Worm (Caenorhabditis elegans) whole organism, midembryonic: Measurements from ENCODE around the gene fmo-1.

Source experiments
- T22C8.4 ChIP-seq: fragments of 200-800 bp; sonication (Bioruptor generic); IDR thresholded peaks from 2 replicates; pipeline ENCODE4 v1.3.6; 2022; ENCODE audit warnings: missing genetic modification characterization, missing compliant biosample characterization
- cog-1 ChIP-seq: sonication (generic microtip); optimal IDR thresholded peaks from 2 replicates; lab custom pipeline; 2016; ENCODE audit warnings: missing genetic modification characterization, missing compliant biosample characterization
- flt-1 ChIP-seq: fragments of 200-800 bp; sonication (Bioruptor generic); IDR thresholded peaks from 2 replicates; pipeline ENCODE4 v1.3.6; 2022; ENCODE audit warnings: missing genetic modification characterization, missing compliant biosample characterization
- klf-2 ChIP-seq: fragments of 200-800 bp; sonication (Bioruptor generic); conservative IDR thresholded peaks from 2 replicates; pipeline ENCODE4 v1.3.6; 2022; ENCODE audit warnings: missing genetic modification reagents, missing genetic modification characterization, missing compliant biosample characterization
- med-1 ChIP-seq: sonication (generic microtip); optimal IDR thresholded peaks from 2 replicates; lab custom pipeline; 2017; ENCODE audit warnings: missing genetic modification characterization, mild to moderate bottlenecking, missing compliant biosample characterization, antibody characterized with exemption, missing genetic modification reagents; ENCODE audit not compliant: insufficient read depth
- ref-1 ChIP-seq: fragments of 200-800 bp; sonication (Bioruptor generic); conservative IDR thresholded peaks from 2 replicates; pipeline ENCODE4 v1.3.6; 2022; ENCODE audit warnings: missing genetic modification reagents, missing genetic modification characterization, missing compliant biosample characterization
- tab-1 ChIP-seq: fragments of 200-800 bp; sonication (Bioruptor generic); IDR thresholded peaks from 2 replicates; pipeline ENCODE4 v1.3.6; 2022; ENCODE audit warnings: missing genetic modification characterization, missing compliant biosample characterization
- ztf-23 ChIP-seq: fragments of 200-800 bp; sonication (Bioruptor generic); IDR thresholded peaks from 2 replicates; pipeline ENCODE4 v1.3.6; 2022; ENCODE audit warnings: missing genetic modification reagents, missing genetic modification characterization, missing compliant biosample characterization
- ztf-29 ChIP-seq: fragments of 200-800 bp; sonication (Bioruptor generic); IDR thresholded peaks from 2 replicates; pipeline ENCODE4 v1.3.6; 2022; ENCODE audit warnings: missing genetic modification reagents, missing genetic modification characterization, missing compliant biosample characterization

Gene fmo-1

ce11 chrIV:10699660-10700059 is 38.0 kb downstream of the fmo-1 start, which contains the start of gene R102.11:
Gene R102.11 (minus strand): TSS chrIV:10699760.
- no peak for TF ChIP-seq ref-1 (GFP tag; lab: Robert Waterston, UW)
- no peak for TF ChIP-seq ztf-23 (GFP tag; lab: Robert Waterston, UW)
- no peak for TF ChIP-seq klf-2 (GFP tag; lab: Robert Waterston, UW)
- no peak for TF ChIP-seq ztf-29 (GFP tag; lab: Robert Waterston, UW)
- no peak for TF ChIP-seq T22C8.4 (GFP tag; lab: Robert Waterston, UW)

- TF ChIP-seq klf-2 (GFP tag; lab: Robert Waterston, UW): no peak
Measured at ce11 chrIV:10701866-10702458, 40.3 kb downstream of the fmo-1 start.

ce11 chrIV:10705176-10705575 is 43.5 kb downstream of the fmo-1 start, which contains the start of gene R102.10:
Gene R102.10 (plus strand): TSS chrIV:10705476.
- no peak for TF ChIP-seq ztf-23 (GFP tag; lab: Robert Waterston, UW)
- no peak for TF ChIP-seq cog-1 (tag; lab: Kevin White, UChicago)
- no peak for TF ChIP-seq klf-2 (GFP tag; lab: Robert Waterston, UW)
- TF ChIP-seq T22C8.4 (GFP tag; lab: Robert Waterston, UW): no peak
- TF ChIP-seq ref-1 (GFP tag; lab: Robert Waterston, UW): no peak
- no peak for TF ChIP-seq med-1 (GFP tag; lab: Kevin White, UChicago)
- TF ChIP-seq tab-1 (GFP tag; lab: Robert Waterston, UW): no peak
- no peak for TF ChIP-seq ztf-29 (GFP tag; lab: Robert Waterston, UW)
- no peak for TF ChIP-seq flt-1 (GFP tag; lab: Robert Waterston, UW)

ce11 chrIV:10706090-10706489 is 44.4 kb downstream of the fmo-1 start, which contains the start of gene R102.6:
Gene R102.6 (minus strand): TSS chrIV:10706190.
- no peak for TF ChIP-seq klf-2 (GFP tag; lab: Robert Waterston, UW)
- TF ChIP-seq ztf-23 (GFP tag; lab: Robert Waterston, UW): no peak
- TF ChIP-seq ztf-29 (GFP tag; lab: Robert Waterston, UW): no peak

ce11 chrIV:10711729-10712128 is 50.1 kb downstream of the fmo-1 start, which contains the start of gene glb-21:
Gene glb-21 (minus strand): TSS chrIV:10711794.
- no peak for TF ChIP-seq T22C8.4 (GFP tag; lab: Robert Waterston, UW)
- no peak for TF ChIP-seq med-1 (GFP tag; lab: Kevin White, UChicago)
- no peak for TF ChIP-seq ztf-23 (GFP tag; lab: Robert Waterston, UW)
- no peak for TF ChIP-seq tab-1 (GFP tag; lab: Robert Waterston, UW)
- TF ChIP-seq ztf-29 (GFP tag; lab: Robert Waterston, UW): no peak
- TF ChIP-seq ref-1 (GFP tag; lab: Robert Waterston, UW): no peak
- no peak for TF ChIP-seq klf-2 (GFP tag; lab: Robert Waterston, UW)
- no peak for TF ChIP-seq cog-1 (tag; lab: Kevin White, UChicago)
- TF ChIP-seq flt-1 (GFP tag; lab: Robert Waterston, UW): no peak
